Worm (Caenorhabditis elegans) whole organism, L1 larva: ENCODE results near the gene F57G9.3.

Experiments used
- aha-1 ChIP-seq: fragments of 150-350 bp; optimal IDR thresholded peaks from 2 replicates; lab custom pipeline; 2014; ENCODE audit warnings: missing biosample characterization, missing genetic modification characterization
- blmp-1 ChIP-seq: fragments of 150-350 bp; optimal IDR thresholded peaks from 2 replicates; lab custom pipeline; 2014; ENCODE audit warnings: missing biosample characterization, missing genetic modification characterization
- dpl-1 ChIP-seq, 3 experiments: fragments of 150-350 bp in 2 of 3; sonication (generic microtip) in 1 of 3; optimal IDR thresholded peaks; 2 replicates each; lab custom pipeline; 2014 to 2017; ENCODE audit warnings: missing biosample characterization in 3 of 3, missing genetic modification characterization in 3 of 3, missing genetic modification reagents in 3 of 3

ce11 chrII:12417514-12417913 lies 7.5 kb upstream of the F57G9.3 start, which contains the start of gene sre-27:
- TF ChIP-seq dpl-1 (GFP tag; optimal IDR thresholded peaks at IDR 0.05; lab: Kevin White, UChicago), result no peak
- TF ChIP-seq blmp-1 (tag; lab: Kevin White, UChicago), result no peak
- TF ChIP-seq aha-1 (tag; lab: Kevin White, UChicago), result no peak
